Fruit fly (Drosophila melanogaster): ENCODE measurements around the gene Suv3.

DNA sequence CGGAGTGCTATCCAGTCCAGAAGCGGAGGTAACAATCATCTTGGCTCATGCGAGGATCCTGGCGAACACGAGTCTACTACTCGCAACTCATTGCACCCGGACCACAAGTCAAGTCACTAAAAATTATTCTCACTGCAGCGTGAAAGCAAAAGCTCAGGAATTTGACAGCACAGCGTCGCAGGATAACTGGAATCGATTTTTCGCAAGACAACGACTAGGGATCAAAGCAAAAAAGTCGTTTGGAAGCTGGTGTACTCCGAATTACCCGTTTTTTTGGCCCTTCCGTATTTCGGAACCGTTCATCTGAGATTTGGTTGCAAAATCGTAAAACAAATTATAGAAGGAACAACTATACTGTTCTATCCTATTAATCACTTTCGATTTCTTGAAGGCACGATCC is 7.2 kb downstream of the Suv3 start:
- TF ChIP-seq psq (optimal IDR thresholded peaks at IDR 0.05) (no peak), ttk (optimal IDR thresholded peaks at IDR 0.05) (no peak)
